Worm (Caenorhabditis elegans): Measurements from ENCODE around the gene str-30.
A peak's percentile ranks its signal among the peaks of the same experiment; 100 is the strongest.

str-30 gene

ce11 chrV:3716279-3716887 is 8.5 kb upstream of the str-30 start (continued):
- TF ChIP-seq mdl-1 (tag; optimal IDR thresholded peaks at IDR 0.05), result no peak
- TF ChIP-seq pqm-1 (tag; optimal IDR thresholded peaks at IDR 0.05), result no peak
- TF ChIP-seq nhr-84 (tag; optimal IDR thresholded peaks at IDR 0.05), result no peak
- no peak for TF ChIP-seq lir-3 (tag; optimal IDR thresholded peaks at IDR 0.05; ENCODE audit: poor library complexity)
- peak; percentile 18 for TF ChIP-seq fkh-8 (tag; optimal IDR thresholded peaks at IDR 0.05)
- no peak for TF ChIP-seq unc-130 (tag; optimal IDR thresholded peaks at IDR 0.05)
- TF ChIP-seq snpc-4 (tag; optimal IDR thresholded peaks at IDR 0.05), result no peak
- no peak for TF ChIP-seq C04F5.9 (tag; optimal IDR thresholded peaks at IDR 0.05)
- no peak for TF ChIP-seq ceh-90 (tag; optimal IDR thresholded peaks at IDR 0.05)
- TF ChIP-seq sptf-1 (tag; optimal IDR thresholded peaks at IDR 0.05), result no peak
- no peak for TF ChIP-seq elt-2 (tag; optimal IDR thresholded peaks at IDR 0.05)
- no peak for TF ChIP-seq C34B4.2 (tag; optimal IDR thresholded peaks at IDR 0.05)
- no peak for TF ChIP-seq vab-15 (tag; optimal IDR thresholded peaks at IDR 0.05)
- TF ChIP-seq ama-1 (optimal IDR thresholded peaks at IDR 0.05), result peak; percentile 32
- TF ChIP-seq aha-1 (tag; optimal IDR thresholded peaks at IDR 0.05), result no peak
- peak; percentile 65 for TF ChIP-seq nhr-71 (tag; optimal IDR thresholded peaks at IDR 0.05)
- TF ChIP-seq aly-2 (tag; optimal IDR thresholded peaks at IDR 0.05), result no peak
- no peak for TF ChIP-seq unc-30 (tag; optimal IDR thresholded peaks at IDR 0.05)
- TF ChIP-seq ces-1 (GFP tag; optimal IDR thresholded peaks at IDR 0.05), result no peak
- TF ChIP-seq isw-1 (GFP tag; IDR thresholded peaks at IDR 0.05), result no peak
- peak; percentile 66 for TF ChIP-seq nhr-47 (tag; optimal IDR thresholded peaks at IDR 0.05)
- no peak for TF ChIP-seq nhr-90 (tag; optimal IDR thresholded peaks at IDR 0.05; ENCODE audit: poor library complexity)
- no peak for TF ChIP-seq ceh-88 (GFP tag; IDR thresholded peaks at IDR 0.05)
- TF ChIP-seq Y116A8C.19 (tag; optimal IDR thresholded peaks at IDR 0.05; ENCODE audit: borderline replicate concordance), result no peak
- no peak for TF ChIP-seq grh-1 (GFP tag; IDR thresholded peaks at IDR 0.05)
- no peak for TF ChIP-seq hlh-4 (tag; optimal IDR thresholded peaks at IDR 0.05)
- TF ChIP-seq nhr-28 (tag; optimal IDR thresholded peaks at IDR 0.05), result no peak
- TF ChIP-seq blmp-1 (tag; optimal IDR thresholded peaks at IDR 0.05), result no peak
- TF ChIP-seq tbx-2 (tag; optimal IDR thresholded peaks at IDR 0.05), result peak; percentile 56
- no peak for TF ChIP-seq unc-62 (GFP tag; optimal IDR thresholded peaks at IDR 0.05)
- TF ChIP-seq fkh-10 (GFP tag; optimal IDR thresholded peaks at IDR 0.05), result peak; percentile 96
- TF ChIP-seq dsc-1 (tag; optimal IDR thresholded peaks at IDR 0.05), result no peak
- TF ChIP-seq ceh-63 (GFP tag; optimal IDR thresholded peaks at IDR 0.05), result no peak
- TF ChIP-seq zip-4 (GFP tag; optimal IDR thresholded peaks at IDR 0.05), result no peak
- no peak for TF ChIP-seq nhr-20 (tag; optimal IDR thresholded peaks at IDR 0.05)
- TF ChIP-seq efl-3 (GFP tag; optimal IDR thresholded peaks at IDR 0.05), result no peak
- peak; percentile 33 for TF ChIP-seq ceh-8 (GFP tag; optimal IDR thresholded peaks at IDR 0.05)
- TF ChIP-seq lin-39 (tag; optimal IDR thresholded peaks at IDR 0.05), result no peak
- TF ChIP-seq alr-1 (tag; optimal IDR thresholded peaks at IDR 0.05; ENCODE audit: borderline replicate concordance), result no peak
- TF ChIP-seq nhr-237 (tag; optimal IDR thresholded peaks at IDR 0.05), result no peak
- no peak for TF ChIP-seq fkh-4 (tag; optimal IDR thresholded peaks at IDR 0.05; ENCODE audit: borderline replicate concordance)
- no peak for TF ChIP-seq sox-4 (tag; optimal IDR thresholded peaks at IDR 0.05)
- TF ChIP-seq ztf-4 (tag; optimal IDR thresholded peaks at IDR 0.05), result no peak
- TF ChIP-seq F16B12.6 (tag; optimal IDR thresholded peaks at IDR 0.05), result no peak
- TF ChIP-seq xbp-1 (tag; optimal IDR thresholded peaks at IDR 0.05), result peak; percentile 15
- TF ChIP-seq nhr-12 (tag; optimal IDR thresholded peaks at IDR 0.05), result no peak
- peak; percentile 47 for TF ChIP-seq swsn-7 (tag; optimal IDR thresholded peaks at IDR 0.05)
- peak in 1 of 2 experiments; percentile 38 for TF ChIP-seq efl-1 (optimal IDR thresholded peaks at IDR 0.05)
- peak in 1 of 2 experiments; percentile 90 for TF ChIP-seq efl-1 (GFP tag; optimal IDR thresholded peaks at IDR 0.05 in 1 of 2)
- TF ChIP-seq skn-1 (tag; optimal IDR thresholded peaks at IDR 0.05), result no peak
- TF ChIP-seq lin-35 (GFP tag; optimal IDR thresholded peaks at IDR 0.05), result peak in 1 of 2 experiments; percentile 31
- no peak for TF ChIP-seq nhr-19 (GFP tag; conservative IDR thresholded peaks at IDR 0.05)
- TF ChIP-seq unc-86 (tag; optimal IDR thresholded peaks at IDR 0.05), result peak; percentile 65
- no peak for TF ChIP-seq hlh-17 (GFP tag; optimal IDR thresholded peaks at IDR 0.05; ENCODE audit: borderline replicate concordance)
